Worm (Caenorhabditis elegans): Measurements from ENCODE around the gene T21B4.15.

Gene T21B4.15

ce11 chrII:12462244-12462643, 27.8 kb upstream of the T21B4.15 start, which contains the start of gene F15A4.2:
Gene F15A4.2 (plus strand): TSS chrII:12462544.
- no peak; the same call in 1 of the 2 replicates for TF ChIP-seq T22C8.4 (GFP tag; IDR thresholded peaks at IDR 0.05)
- no peak for TF ChIP-seq cog-1 (tag; optimal IDR thresholded peaks at IDR 0.05)
- no peak for TF ChIP-seq med-1 (GFP tag; optimal IDR thresholded peaks at IDR 0.05; ENCODE audit: insufficient read depth)
- TF ChIP-seq flt-1 (GFP tag; IDR thresholded peaks at IDR 0.05) = no peak
- no peak for TF ChIP-seq ztf-29 (GFP tag; IDR thresholded peaks at IDR 0.05)
- no peak for TF ChIP-seq klf-2 (GFP tag; conservative IDR thresholded peaks at IDR 0.05)

- TF ChIP-seq T22C8.4 (GFP tag; IDR thresholded peaks at IDR 0.05) = no peak
- TF ChIP-seq ztf-23 (GFP tag; IDR thresholded peaks at IDR 0.05) = no peak
- no peak for TF ChIP-seq med-1 (GFP tag; optimal IDR thresholded peaks at IDR 0.05; ENCODE audit: insufficient read depth)
- TF ChIP-seq flt-1 (GFP tag; IDR thresholded peaks at IDR 0.05) = no peak
- TF ChIP-seq klf-2 (GFP tag; conservative IDR thresholded peaks at IDR 0.05) = no peak
- TF ChIP-seq cog-1 (tag; optimal IDR thresholded peaks at IDR 0.05) = no peak
- no peak for TF ChIP-seq ref-1 (GFP tag; conservative IDR thresholded peaks at IDR 0.05)
- TF ChIP-seq tab-1 (GFP tag; IDR thresholded peaks at IDR 0.05) = no peak
- no peak for TF ChIP-seq ztf-29 (GFP tag; IDR thresholded peaks at IDR 0.05)
Measured at ce11 chrII:12465557-12465956, 24.4 kb upstream of the T21B4.15 start, which contains the start of gene sre-37. Gene sre-37 (plus strand): TSS chrII:12465857.

ce11 chrII:12467047-12467446, 23.0 kb upstream of the T21B4.15 start, which contains the start of gene srg-16:
Gene srg-16 (plus strand): TSS chrII:12467133.
- no peak for TF ChIP-seq tab-1 (GFP tag; IDR thresholded peaks at IDR 0.05)
- TF ChIP-seq flt-1 (GFP tag; IDR thresholded peaks at IDR 0.05) = no peak
- TF ChIP-seq med-1 (GFP tag; optimal IDR thresholded peaks at IDR 0.05; ENCODE audit: insufficient read depth) = no peak
- no peak for TF ChIP-seq ref-1 (GFP tag; conservative IDR thresholded peaks at IDR 0.05)
- TF ChIP-seq klf-2 (GFP tag; conservative IDR thresholded peaks at IDR 0.05) = no peak
- TF ChIP-seq ztf-23 (GFP tag; IDR thresholded peaks at IDR 0.05) = no peak
- no peak for TF ChIP-seq T22C8.4 (GFP tag; IDR thresholded peaks at IDR 0.05)
- TF ChIP-seq cog-1 (tag; optimal IDR thresholded peaks at IDR 0.05) = no peak
- no peak for TF ChIP-seq ztf-29 (GFP tag; IDR thresholded peaks at IDR 0.05)

DNA sequence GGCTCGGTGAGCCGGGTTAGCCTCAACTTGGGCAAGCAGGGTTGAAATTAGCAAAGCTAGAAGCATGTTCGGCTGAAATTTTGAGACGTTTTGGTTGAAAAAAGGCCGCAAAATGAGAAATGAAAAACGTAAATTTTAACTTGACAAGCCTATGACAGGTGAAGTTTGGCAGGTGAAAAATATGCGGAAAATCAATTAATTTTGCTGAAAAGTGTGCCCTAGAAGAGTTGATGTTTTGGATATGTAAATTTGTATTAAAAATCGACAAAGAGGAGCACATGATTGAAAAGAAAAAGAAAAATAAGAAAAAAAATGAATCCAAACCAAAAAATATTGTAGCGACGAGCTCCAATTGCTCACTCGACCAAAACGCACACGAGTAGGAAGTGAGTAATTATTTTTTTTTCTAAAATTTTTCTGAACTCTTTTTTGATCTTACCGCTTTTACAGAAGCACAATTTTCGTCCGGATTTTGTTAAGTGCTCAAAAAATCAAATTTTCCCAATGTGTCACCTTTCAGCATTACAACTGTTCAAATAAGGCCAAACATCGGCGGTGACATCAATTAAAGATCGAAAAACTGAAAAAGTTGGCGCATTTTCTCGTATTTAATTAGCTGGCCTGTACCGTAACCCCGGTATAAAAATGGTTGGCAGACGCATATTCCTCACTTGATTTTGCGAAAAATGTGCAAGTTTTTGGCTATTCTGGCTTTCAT, 18.7 kb upstream of the T21B4.15 start, which contains the start of the genes F15A4.5 and phat-8:
TSS of gene F15A4.5 (minus strand) at position 101 of the 718 bp plus-strand sequence.
TSS of gene phat-8 (plus strand) at position 668 of the 718 bp plus-strand sequence.
- TF ChIP-seq cog-1 (tag; optimal IDR thresholded peaks at IDR 0.05) (no peak), ztf-29 (GFP tag; IDR thresholded peaks at IDR 0.05) (no peak), flt-1 (GFP tag; IDR thresholded peaks at IDR 0.05) (no peak), ref-1 (GFP tag; conservative IDR thresholded peaks at IDR 0.05) (no peak), T22C8.4 (GFP tag; IDR thresholded peaks at IDR 0.05) (no peak), med-1 (GFP tag; optimal IDR thresholded peaks at IDR 0.05; ENCODE audit: insufficient read depth) (no peak), tab-1 (GFP tag; IDR thresholded peaks at IDR 0.05) (no peak), ztf-23 (GFP tag; IDR thresholded peaks at IDR 0.05) (no peak), klf-2 (GFP tag; conservative IDR thresholded peaks at IDR 0.05) (no peak)

- TF ChIP-seq ztf-23 (GFP tag; IDR thresholded peaks at IDR 0.05) = no peak
- TF ChIP-seq ref-1 (GFP tag; conservative IDR thresholded peaks at IDR 0.05) = no peak
Measured at ce11 chrII:12473406-12473805, 16.6 kb upstream of the T21B4.15 start, which contains the start of gene srg-17. Gene srg-17 (plus strand): TSS chrII:12473706.

DNA sequence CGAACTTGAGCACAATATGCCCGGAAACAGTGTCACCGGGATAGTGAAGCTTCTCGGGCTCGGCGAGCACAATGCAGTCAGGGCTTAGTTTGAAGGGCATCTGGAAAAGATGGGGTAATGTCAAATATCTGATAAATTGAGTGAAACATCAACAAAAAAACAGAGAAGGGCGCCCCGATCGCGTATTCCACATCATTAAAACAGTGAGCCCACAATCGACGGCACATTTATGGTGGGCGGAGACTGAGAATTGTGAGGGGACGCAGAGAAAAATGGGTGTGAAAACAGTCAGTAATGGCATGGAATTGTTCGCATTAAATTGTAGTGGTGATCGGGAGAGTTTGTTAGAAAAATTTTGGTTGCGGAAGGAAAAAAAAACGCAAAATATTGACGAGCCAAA, 9.2 kb upstream of the T21B4.15 start, which contains the start of gene arrd-9:
TSS of gene arrd-9 (minus strand) at position 101 of the 400 bp plus-strand sequence.
- TF ChIP-seq ztf-23 (GFP tag; IDR thresholded peaks at IDR 0.05) (no peak), tab-1 (GFP tag; IDR thresholded peaks at IDR 0.05) (no peak), T22C8.4 (GFP tag; IDR thresholded peaks at IDR 0.05) (no peak), ztf-29 (GFP tag; IDR thresholded peaks at IDR 0.05) (no peak), ref-1 (GFP tag; conservative IDR thresholded peaks at IDR 0.05) (no peak), flt-1 (GFP tag; IDR thresholded peaks at IDR 0.05) (no peak), med-1 (GFP tag; optimal IDR thresholded peaks at IDR 0.05; ENCODE audit: insufficient read depth) (no peak), cog-1 (tag; optimal IDR thresholded peaks at IDR 0.05) (no peak), klf-2 (GFP tag; conservative IDR thresholded peaks at IDR 0.05) (no peak)

DNA sequence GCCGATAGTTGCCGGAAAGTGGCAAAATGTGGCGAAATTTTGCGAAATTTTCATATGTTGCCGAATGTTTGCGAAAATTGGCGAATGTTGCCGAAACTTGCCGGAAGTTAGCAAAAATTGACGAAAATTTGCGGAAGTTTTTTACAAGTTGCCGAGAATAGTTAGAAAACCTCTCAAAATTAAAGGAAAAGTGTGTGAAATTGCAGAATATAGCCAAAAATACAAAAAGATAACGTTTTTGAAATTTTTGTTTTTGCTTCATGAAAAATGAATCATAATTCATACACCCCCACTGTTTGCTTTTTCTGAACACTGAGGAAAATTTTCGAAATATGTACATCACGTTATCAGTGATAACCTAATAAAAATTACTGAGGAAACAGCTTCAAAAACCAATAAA, 8.4 kb upstream of the T21B4.15 start:
- no peak for TF ChIP-seq flt-1 (GFP tag; IDR thresholded peaks at IDR 0.05)
- TF ChIP-seq klf-2 (GFP tag; conservative IDR thresholded peaks at IDR 0.05) = no peak
- no peak for TF ChIP-seq med-1 (GFP tag; optimal IDR thresholded peaks at IDR 0.05; ENCODE audit: insufficient read depth)
- TF ChIP-seq ztf-29 (GFP tag; IDR thresholded peaks at IDR 0.05) = no peak
- TF ChIP-seq T22C8.4 (GFP tag; IDR thresholded peaks at IDR 0.05) = no peak
- TF ChIP-seq ref-1 (GFP tag; conservative IDR thresholded peaks at IDR 0.05) = no peak
- TF ChIP-seq ztf-23 (GFP tag; IDR thresholded peaks at IDR 0.05) = no peak
- TF ChIP-seq tab-1 (GFP tag; IDR thresholded peaks at IDR 0.05) = no peak
- TF ChIP-seq cog-1 (tag; optimal IDR thresholded peaks at IDR 0.05) = no peak

- TF ChIP-seq ztf-23 (GFP tag; IDR thresholded peaks at IDR 0.05) (no peak), med-1 (GFP tag; optimal IDR thresholded peaks at IDR 0.05; ENCODE audit: insufficient read depth) (no peak), ztf-29 (GFP tag; IDR thresholded peaks at IDR 0.05) (no peak), cog-1 (tag; optimal IDR thresholded peaks at IDR 0.05) (no peak), T22C8.4 (GFP tag; IDR thresholded peaks at IDR 0.05) (no peak), klf-2 (GFP tag; conservative IDR thresholded peaks at IDR 0.05) (no peak), tab-1 (GFP tag; IDR thresholded peaks at IDR 0.05) (no peak), flt-1 (GFP tag; IDR thresholded peaks at IDR 0.05) (no peak), ref-1 (GFP tag; conservative IDR thresholded peaks at IDR 0.05) (no peak)
Measured at ce11 chrII:12482622-12483021, 7.4 kb upstream of the T21B4.15 start, which contains the start of gene fbxb-102. Gene fbxb-102 (plus strand): TSS chrII:12482922.

- TF ChIP-seq tab-1 (GFP tag; IDR thresholded peaks at IDR 0.05) = no peak
- no peak for TF ChIP-seq cog-1 (tag; optimal IDR thresholded peaks at IDR 0.05)
- no peak for TF ChIP-seq ztf-29 (GFP tag; IDR thresholded peaks at IDR 0.05)
- TF ChIP-seq flt-1 (GFP tag; IDR thresholded peaks at IDR 0.05) = no peak
- no peak for TF ChIP-seq med-1 (GFP tag; optimal IDR thresholded peaks at IDR 0.05; ENCODE audit: insufficient read depth)
- no peak for TF ChIP-seq ref-1 (GFP tag; conservative IDR thresholded peaks at IDR 0.05)
- TF ChIP-seq T22C8.4 (GFP tag; IDR thresholded peaks at IDR 0.05) = no peak
- TF ChIP-seq klf-2 (GFP tag; conservative IDR thresholded peaks at IDR 0.05) = no peak
- TF ChIP-seq ztf-23 (GFP tag; IDR thresholded peaks at IDR 0.05) = no peak
Measured at ce11 chrII:12485060-12485459, 4.9 kb upstream of the T21B4.15 start, which contains the start of gene F15A4.10. Gene F15A4.10 (minus strand): TSS chrII:12485160.
